Fruit fly (Drosophila melanogaster): ENCODE data around the gene CG31715.

DNA sequence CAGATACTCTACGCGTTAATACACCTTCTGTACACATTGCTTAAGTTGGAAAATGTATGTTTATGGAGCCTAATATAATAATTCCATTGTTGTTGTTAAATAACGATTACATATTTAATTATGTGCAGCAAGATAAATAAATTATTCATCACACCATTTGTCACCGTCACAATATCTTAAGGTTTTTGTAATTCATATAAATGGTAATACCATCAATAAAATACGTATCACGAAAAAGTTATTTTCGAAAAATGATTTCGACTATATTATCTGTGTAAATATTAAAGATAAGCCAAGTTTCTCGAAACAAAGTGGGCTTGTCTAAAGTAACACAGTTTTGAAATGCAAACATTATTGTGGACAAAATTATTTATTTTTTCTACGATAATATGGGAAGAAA is 19.2 kb upstream of the CG31715 start, which contains the start of gene CG4995:
- TF ChIP-seq Vsx2 (GFP tag; optimal IDR thresholded peaks at IDR 0.05; ENCODE audit: partially characterized antibody), result no peak
- TF ChIP-seq psq (GFP tag; optimal IDR thresholded peaks at IDR 0.05), result no peak
- TF ChIP-seq Hr83 (GFP tag; optimal IDR thresholded peaks at IDR 0.05; ENCODE audit: poor library complexity, severe bottlenecking), result no peak
- no peak for TF ChIP-seq Dfd (GFP tag; optimal IDR thresholded peaks at IDR 0.05)
- no peak for TF ChIP-seq Mio (GFP tag; optimal IDR thresholded peaks at IDR 0.05)
- no peak for TF ChIP-seq Hr78 (GFP tag; optimal IDR thresholded peaks at IDR 0.05)
- no peak for TF ChIP-seq lola (GFP tag; optimal IDR thresholded peaks at IDR 0.05)
- no peak for TF ChIP-seq usp (GFP tag; optimal IDR thresholded peaks at IDR 0.05)
- no peak for TF ChIP-seq tai (GFP tag; optimal IDR thresholded peaks at IDR 0.05)

All from whole organism, wandering third instar larva.